Worm (Caenorhabditis elegans) whole organism, young adult: Measurements from ENCODE around the gene ogt-1.

Experiments
- B0035.1 ChIP-seq: sonication (generic microtip); optimal IDR thresholded peaks from 2 replicates; lab custom pipeline; 2016; ENCODE audit warnings: missing genetic modification characterization, mild to moderate bottlenecking, missing compliant biosample characterization, missing genotype, missing genetic modification reagents
- B0336.3 ChIP-seq: fragments of 200-800 bp; sonication (Bioruptor generic); IDR thresholded peaks from 2 replicates; pipeline ENCODE4 v1.3.6; 2022; ENCODE audit warnings: missing genetic modification characterization, missing compliant biosample characterization
- C17E4.6 ChIP-seq: fragments of 200-800 bp; sonication (Bioruptor generic); IDR thresholded peaks from 2 replicates; pipeline ENCODE4 v1.3.6; 2022; ENCODE audit warnings: missing genetic modification reagents, missing genetic modification characterization, missing compliant biosample characterization
- F23B12.7 ChIP-seq: sonication (generic microtip); optimal IDR thresholded peaks from 2 replicates; lab custom pipeline; 2017; ENCODE audit warnings: missing genetic modification characterization, mild to moderate bottlenecking, missing compliant biosample characterization, antibody characterized with exemption, moderate library complexity; ENCODE audit not compliant: insufficient read depth
- F33H1.4 ChIP-seq: fragments of 200-800 bp; sonication (Bioruptor generic); IDR thresholded peaks from 2 replicates; pipeline ENCODE4 v1.3.6; 2022; ENCODE audit warnings: missing genetic modification reagents, missing genetic modification characterization, missing compliant biosample characterization
- F49E8.2 ChIP-seq: sonication (generic microtip); optimal IDR thresholded peaks from 3 replicates; lab custom pipeline; 2017; ENCODE audit warnings: missing genetic modification characterization, mild to moderate bottlenecking, missing compliant biosample characterization, antibody characterized with exemption, moderate library complexity; ENCODE audit not compliant: insufficient read depth
- F55B11.4 ChIP-seq: sonication (generic microtip); optimal IDR thresholded peaks from 2 replicates; lab custom pipeline; 2016; ENCODE audit warnings: missing compliant biosample characterization, missing genetic modification characterization, borderline replicate concordance; ENCODE audit not compliant: insufficient read depth
- F57C9.4 ChIP-seq: sonication (generic microtip); optimal IDR thresholded peaks from 2 replicates; lab custom pipeline; 2017; ENCODE audit warnings: mild to moderate bottlenecking, missing genetic modification characterization, missing compliant biosample characterization
- T26A5.8 ChIP-seq: sonication (generic microtip); optimal IDR thresholded peaks from 2 replicates; lab custom pipeline; 2016; ENCODE audit warnings: missing genetic modification characterization, missing compliant biosample characterization
- Y53G8AR.9 ChIP-seq: fragments of 200-800 bp; sonication (Bioruptor generic); conservative IDR thresholded peaks from 2 replicates; pipeline ENCODE4 v1.3.6; 2022; ENCODE audit warnings: missing genetic modification reagents, missing genetic modification characterization, missing compliant biosample characterization
- Y56A3A.18 ChIP-seq: fragments of 200-800 bp; sonication (Bioruptor generic); IDR thresholded peaks from 2 replicates; pipeline ENCODE4 v1.3.6; 2022; ENCODE audit warnings: missing genetic modification reagents, missing genetic modification characterization, missing compliant biosample characterization
- Y79H2A.3 ChIP-seq: fragments of 200-800 bp; sonication (Bioruptor generic); conservative IDR thresholded peaks from 2 replicates; pipeline ENCODE4 v1.3.6; 2022; ENCODE audit warnings: missing genetic modification reagents, missing genetic modification characterization, missing compliant biosample characterization
- ZK185.1 ChIP-seq: sonication (generic microtip); optimal IDR thresholded peaks from 2 replicates; lab custom pipeline; 2016; ENCODE audit warnings: mild to moderate bottlenecking, missing genetic modification characterization, missing compliant biosample characterization; ENCODE audit not compliant: poor library complexity, severe bottlenecking
- ama-1 ChIP-seq, 3 experiments: fragments of 150-350 bp in 1 of 3; sonication (generic microtip) in 2 of 3; optimal IDR thresholded peaks; 2 replicates each; lab custom pipeline; 2014 to 2018; ENCODE audit warnings: missing biosample characterization in 2 of 3, missing genetic modification characterization in 2 of 3, missing genetic modification reagents in 2 of 3
- aptf-3 ChIP-seq: fragments of 200-800 bp; sonication (Bioruptor generic); IDR thresholded peaks from 2 replicates; pipeline ENCODE4 v1.3.6; 2022; ENCODE audit warnings: missing genetic modification characterization, missing compliant biosample characterization
- attf-5 ChIP-seq: fragments of 200-800 bp; sonication (Bioruptor generic); optimal IDR thresholded peaks from 2 replicates; lab custom pipeline; 2018; ENCODE audit warnings: mild to moderate bottlenecking, missing genetic modification characterization, missing compliant biosample characterization
- attf-6 ChIP-seq: fragments of 200-800 bp; sonication (Bioruptor generic); IDR thresholded peaks from 2 replicates; pipeline ENCODE4 v1.3.6; 2022; ENCODE audit warnings: missing genetic modification reagents, missing genetic modification characterization, missing compliant biosample characterization
- bed-2 ChIP-seq: fragments of 200-800 bp; sonication (Bioruptor generic); IDR thresholded peaks from 2 replicates; pipeline ENCODE4 v1.3.6; 2022; ENCODE audit warnings: missing genetic modification reagents, missing genetic modification characterization, missing compliant biosample characterization
- cebp-1 ChIP-seq, 2 experiments: fragments of 200-800 bp in 1 of 2; sonication (Bioruptor generic) in 1 of 2; sonication (generic microtip) in 1 of 2; IDR thresholded peaks in 1 of 2; optimal IDR thresholded peaks in 1 of 2; 2 replicates each; pipeline versions ENCODE4 v1.3.6 to Lab custom; 2017 to 2022; ENCODE audit warnings: missing compliant biosample characterization in 2 of 2, missing genetic modification characterization in 2 of 2, mild to moderate bottlenecking in 1 of 2, missing genetic modification reagents in 1 of 2, moderate library complexity in 1 of 2
- ceh-58 ChIP-seq: fragments of 200-800 bp; sonication (Bioruptor generic); IDR thresholded peaks from 2 replicates; pipeline ENCODE4 v1.3.6; 2022; ENCODE audit warnings: missing genetic modification characterization, missing compliant biosample characterization
- dox-1 ChIP-seq: fragments of 200-800 bp; sonication (Bioruptor generic); IDR thresholded peaks from 2 replicates; pipeline ENCODE4 v1.3.6; 2022; ENCODE audit warnings: missing genetic modification reagents, missing genetic modification characterization, missing compliant biosample characterization
- efl-1 ChIP-seq: fragments of 150-350 bp; optimal IDR thresholded peaks from 2 replicates; lab custom pipeline; 2014; ENCODE audit warnings: missing biosample characterization, missing genetic modification reagents, missing genetic modification characterization
- egl-18 ChIP-seq: fragments of 200-800 bp; sonication (Bioruptor generic); IDR thresholded peaks from 2 replicates; pipeline ENCODE4 v1.3.6; 2022; ENCODE audit warnings: missing genetic modification reagents, missing genetic modification characterization, missing compliant biosample characterization
- him-1 ChIP-seq: sonication (generic microtip); optimal IDR thresholded peaks from 2 replicates; lab custom pipeline; 2016; ENCODE audit warnings: missing genotype, missing genetic modification reagents, missing genetic modification characterization, missing compliant biosample characterization
- hmg-1.2 ChIP-seq: fragments of 200-800 bp; sonication (Bioruptor generic); IDR thresholded peaks from 2 replicates; pipeline ENCODE4 v1.3.6; 2022; ENCODE audit warnings: missing genetic modification reagents, missing genetic modification characterization, missing compliant biosample characterization
- hsf-1 ChIP-seq: fragments of 200-800 bp; sonication (Bioruptor generic); IDR thresholded peaks from 2 replicates; pipeline ENCODE4 v1.3.6; 2022; ENCODE audit warnings: missing genetic modification reagents, missing genetic modification characterization, missing compliant biosample characterization
- lag-1 ChIP-seq: fragments of 200-800 bp; sonication (Bioruptor generic); IDR thresholded peaks from 2 replicates; pipeline ENCODE4 v1.3.6; 2022; ENCODE audit warnings: missing genetic modification reagents, missing genetic modification characterization, missing compliant biosample characterization
- lin-35 ChIP-seq, 3 experiments: fragments of 150-350 bp in 2 of 3; sonication (generic microtip) in 1 of 3; optimal IDR thresholded peaks; 2 replicates each; lab custom pipeline; 2014 to 2018; ENCODE audit warnings: missing biosample characterization in 3 of 3, missing genetic modification characterization in 3 of 3, missing genetic modification reagents in 3 of 3
- madf-3 ChIP-seq: fragments of 200-800 bp; sonication (Bioruptor generic); IDR thresholded peaks from 2 replicates; pipeline ENCODE4 v1.3.6; 2022; ENCODE audit warnings: missing genetic modification reagents, missing genetic modification characterization, missing compliant biosample characterization
- madf-8 ChIP-seq: fragments of 200-800 bp; sonication (Bioruptor generic); conservative IDR thresholded peaks from 2 replicates; pipeline ENCODE4 v1.3.6; 2022; ENCODE audit warnings: missing genetic modification reagents, missing genetic modification characterization, missing compliant biosample characterization
- mcd-1 ChIP-seq: fragments of 200-800 bp; sonication (Bioruptor generic); IDR thresholded peaks from 2 replicates; pipeline ENCODE4 v1.3.6; 2022; ENCODE audit warnings: missing genetic modification reagents, missing genetic modification characterization, missing compliant biosample characterization
- mel-28 ChIP-seq: sonication (generic microtip); optimal IDR thresholded peaks from 2 replicates; lab custom pipeline; 2016; ENCODE audit warnings: borderline replicate concordance, mild to moderate bottlenecking, missing genetic modification characterization, missing compliant biosample characterization
- mxl-1 ChIP-seq: sonication (generic microtip); optimal IDR thresholded peaks from 2 replicates; lab custom pipeline; 2016; ENCODE audit warnings: missing genetic modification characterization, missing compliant biosample characterization
- nhr-27 ChIP-seq: fragments of 200-800 bp; sonication (Bioruptor generic); optimal IDR thresholded peaks from 2 replicates; lab custom pipeline; 2018; ENCODE audit warnings: mild to moderate bottlenecking, missing genetic modification characterization, moderate library complexity, missing compliant biosample characterization
- nhr-80 ChIP-seq: sonication (generic microtip); optimal IDR thresholded peaks from 2 replicates; lab custom pipeline; 2016; ENCODE audit warnings: missing genetic modification characterization, missing compliant biosample characterization
- pha-4 ChIP-seq: fragments of 150-350 bp; sonication (generic microtip); optimal IDR thresholded peaks from 2 replicates; lab custom pipeline; 2014; ENCODE audit warnings: missing biosample characterization, missing genetic modification reagents, missing genetic modification characterization
- repo-1 ChIP-seq: sonication (generic microtip); optimal IDR thresholded peaks from 2 replicates; lab custom pipeline; 2017; ENCODE audit warnings: mild to moderate bottlenecking, missing genetic modification characterization, missing compliant biosample characterization
- rpc-1 ChIP-seq, 2 experiments: fragments of 150-350 bp in 1 of 2; sonication (generic microtip) in 1 of 2; optimal IDR thresholded peaks; 2 replicates each; lab custom pipeline; 2014 to 2018; ENCODE audit warnings: missing biosample characterization in 1 of 2, missing genetic modification characterization in 1 of 2, missing genetic modification reagents in 1 of 2, missing genotype in 1 of 2
- snpc-4 ChIP-seq, 5 experiments: fragments of 150-350 bp in 1 of 5; sonication (generic microtip) in 4 of 5; optimal IDR thresholded peaks; 2 replicates each; lab custom pipeline; 2014 to 2018; ENCODE audit warnings: missing genetic modification characterization in 5 of 5, missing biosample characterization in 3 of 5, antibody characterized with exemption in 2 of 5, mild to moderate bottlenecking in 2 of 5, missing compliant biosample characterization in 2 of 5, missing genotype in 2 of 5, moderate library complexity in 2 of 5, missing genetic modification reagents in 1 of 5
- somi-1 ChIP-seq: fragments of 200-800 bp; sonication (Bioruptor generic); optimal IDR thresholded peaks from 2 replicates; lab custom pipeline; 2018; ENCODE audit warnings: mild to moderate bottlenecking, missing genetic modification characterization, missing compliant biosample characterization
- tbx-9 ChIP-seq: sonication (generic microtip); optimal IDR thresholded peaks from 2 replicates; lab custom pipeline; 2016; ENCODE audit warnings: borderline replicate concordance, missing genetic modification characterization, inconsistent platforms, missing compliant biosample characterization
- tlf-1 ChIP-seq: fragments of 200-800 bp; sonication (Bioruptor generic); optimal IDR thresholded peaks from 2 replicates; lab custom pipeline; 2018; ENCODE audit warnings: mild to moderate bottlenecking, missing genetic modification characterization, missing compliant biosample characterization
- xnd-1 ChIP-seq: sonication (generic microtip); optimal IDR thresholded peaks from 2 replicates; lab custom pipeline; 2016; ENCODE audit warnings: missing genotype, missing genetic modification reagents, missing genetic modification characterization, missing compliant biosample characterization
- ztf-18 ChIP-seq: sonication (generic microtip); optimal IDR thresholded peaks from 2 replicates; lab custom pipeline; 2016; ENCODE audit warnings: missing genotype, mild to moderate bottlenecking, missing genetic modification characterization, missing compliant biosample characterization
- ztf-25 ChIP-seq: fragments of 200-800 bp; sonication (Bioruptor generic); IDR thresholded peaks from 2 replicates; pipeline ENCODE4 v1.3.6; 2022; ENCODE audit warnings: missing genetic modification reagents, missing genetic modification characterization, missing compliant biosample characterization
- ztf-28 ChIP-seq: fragments of 200-800 bp; sonication (Bioruptor generic); IDR thresholded peaks from 2 replicates; pipeline ENCODE4 v1.3.6; 2022; ENCODE audit warnings: missing genetic modification reagents, missing genetic modification characterization, missing compliant biosample characterization

The ogt-1 gene

ce11 chrIII:7184022-7184421, 30.4 kb upstream of the ogt-1 start, which contains the start of gene yju-2 (continued):
- 0 out of 2 replicates have a peak, but pooled peaks have one; percentile 22 for TF ChIP-seq B0336.3
- no peak for TF ChIP-seq pha-4
- TF ChIP-seq F49E8.2 (tag; lab: Kevin White, UChicago): peak; percentile 48
- peak; percentile 81 for TF ChIP-seq hmg-1.2 (GFP tag; lab: Robert Waterston, UW)
- TF ChIP-seq C17E4.6 (GFP tag; lab: Robert Waterston, UW): no peak
- no peak for TF ChIP-seq attf-6 (GFP tag; lab: Robert Waterston, UW)
- TF ChIP-seq Y79H2A.3 (GFP tag; lab: Robert Waterston, UW): no peak
- TF ChIP-seq B0035.1 (tag; lab: Kevin White, UChicago): no peak
- no peak for TF ChIP-seq madf-8
- no peak for TF ChIP-seq somi-1
- no peak for TF ChIP-seq egl-18
- no peak for TF ChIP-seq mxl-1 (tag; lab: Kevin White, UChicago)
- TF ChIP-seq Y53G8AR.9 (GFP tag; lab: Robert Waterston, UW): no peak
- no peak for TF ChIP-seq ztf-25
- TF ChIP-seq cebp-1 (GFP tag; IDR thresholded peaks at IDR 0.05; lab: Robert Waterston, UW): no peak
- TF ChIP-seq cebp-1 (tag; optimal IDR thresholded peaks at IDR 0.05; lab: Kevin White, UChicago): peak; percentile 58
- no peak for TF ChIP-seq bed-2
- TF ChIP-seq T26A5.8 (tag; lab: Kevin White, UChicago): no peak
- TF ChIP-seq attf-5 (GFP tag; lab: Kevin White, UChicago): peak; percentile 12
- TF ChIP-seq ama-1 (optimal IDR thresholded peaks at IDR 0.05; lab: Kevin White, UChicago): peak; percentile 16
- peak in 1 of 2 experiments; percentile 38 for TF ChIP-seq ama-1 (GFP tag; optimal IDR thresholded peaks at IDR 0.05; lab: Kevin White, UChicago)
- TF ChIP-seq ceh-58 (GFP tag; lab: Robert Waterston, UW): no peak
- peak; percentile 18 for TF ChIP-seq repo-1
- no peak for TF ChIP-seq xnd-1 (tag; lab: Kevin White, UChicago)
- peak; percentile 31 for TF ChIP-seq snpc-4 (GFP tag; optimal IDR thresholded peaks at IDR 0.05; lab: Kevin White, UChicago)
- peak in 2 of 4 experiments; percentile 38 to 41 for TF ChIP-seq snpc-4 (tag; optimal IDR thresholded peaks at IDR 0.05; lab: Kevin White, UChicago)
- TF ChIP-seq F33H1.4: no peak
- TF ChIP-seq F55B11.4 (tag; lab: Kevin White, UChicago): no peak
- TF ChIP-seq tlf-1 (GFP tag; lab: Kevin White, UChicago): no peak
- TF ChIP-seq madf-3 (GFP tag; lab: Robert Waterston, UW): 0 out of 2 replicates have a peak, but pooled peaks have one; percentile 47
- TF ChIP-seq efl-1 (GFP tag; lab: Kevin White, UChicago): peak; percentile 12
- peak; percentile 7 for TF ChIP-seq nhr-80 (tag; lab: Kevin White, UChicago)
- no peak for TF ChIP-seq Y56A3A.18 (GFP tag; lab: Robert Waterston, UW)
- peak; percentile 68 for TF ChIP-seq mcd-1
- no peak for TF ChIP-seq tbx-9 (tag; lab: Kevin White, UChicago)
- TF ChIP-seq dox-1 (GFP tag; lab: Robert Waterston, UW): no peak
- no peak for TF ChIP-seq ZK185.1 (tag; lab: Kevin White, UChicago)
- peak; percentile 9 for TF ChIP-seq nhr-27 (tag; lab: Kevin White, UChicago)
- no peak for TF ChIP-seq ztf-28 (GFP tag; lab: Robert Waterston, UW)
- peak in 1 of 3 experiments; percentile 57 for TF ChIP-seq lin-35 (GFP tag; optimal IDR thresholded peaks at IDR 0.05; lab: Kevin White, UChicago)
- no peak for TF ChIP-seq mel-28
- TF ChIP-seq him-1 (tag; lab: Kevin White, UChicago): no peak
- peak; percentile 2 for TF ChIP-seq ztf-18 (tag; lab: Kevin White, UChicago)
- peak; percentile 35 for TF ChIP-seq F23B12.7 (tag; lab: Kevin White, UChicago)
- TF ChIP-seq aptf-3 (GFP tag; lab: Robert Waterston, UW): no peak
- no peak for TF ChIP-seq rpc-1 (optimal IDR thresholded peaks at IDR 0.05; lab: Kevin White, UChicago)
- TF ChIP-seq rpc-1 (tag; optimal IDR thresholded peaks at IDR 0.05; lab: Kevin White, UChicago): no peak
- no peak for TF ChIP-seq F57C9.4 (tag; lab: Kevin White, UChicago)
- TF ChIP-seq lag-1 (GFP tag; lab: Robert Waterston, UW): no peak
- no peak for TF ChIP-seq hsf-1 (GFP tag; lab: Robert Waterston, UW)
